Worm (Caenorhabditis elegans): ENCODE results near the gene mdt-20.

mdt-20 gene

DNA sequence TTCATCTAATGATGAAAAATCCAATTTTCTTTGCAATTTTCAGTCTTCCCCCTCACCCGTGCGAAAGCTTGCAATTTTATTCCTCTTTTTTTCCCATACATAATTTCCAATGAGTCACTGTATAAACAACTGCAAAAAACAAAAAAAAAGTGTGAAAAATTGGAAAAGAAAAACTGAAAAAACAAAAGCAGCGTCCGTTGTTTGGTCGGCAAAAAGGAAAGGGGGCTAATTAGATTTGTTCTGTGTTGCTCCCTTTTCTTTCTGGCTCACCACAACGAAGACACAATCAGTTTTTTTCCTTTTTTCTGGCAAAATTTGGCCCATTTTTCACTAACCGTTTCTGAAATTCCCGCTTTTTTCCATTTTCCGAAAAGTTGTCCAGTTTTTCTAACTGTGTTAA, 24.8 kb downstream of the mdt-20 start:
- TF ChIP-seq F26F4.8 (GFP tag; conservative IDR thresholded peaks at IDR 0.05) (no peak), spr-1 (tag; optimal IDR thresholded peaks at IDR 0.05) (no peak), ces-1 (GFP tag; optimal IDR thresholded peaks at IDR 0.05) (peak; percentile 76), nhr-41 (GFP tag; IDR thresholded peaks at IDR 0.05) (no peak), F44E2.7 (GFP tag; IDR thresholded peaks at IDR 0.05) (no peak), ZK337.2 (GFP tag; IDR thresholded peaks at IDR 0.05) (no peak), dmd-8 (GFP tag; IDR thresholded peaks at IDR 0.05) (no peak), nhr-48 (tag; optimal IDR thresholded peaks at IDR 0.05) (no peak), nhr-102 (tag; optimal IDR thresholded peaks at IDR 0.05) (no peak)

DNA sequence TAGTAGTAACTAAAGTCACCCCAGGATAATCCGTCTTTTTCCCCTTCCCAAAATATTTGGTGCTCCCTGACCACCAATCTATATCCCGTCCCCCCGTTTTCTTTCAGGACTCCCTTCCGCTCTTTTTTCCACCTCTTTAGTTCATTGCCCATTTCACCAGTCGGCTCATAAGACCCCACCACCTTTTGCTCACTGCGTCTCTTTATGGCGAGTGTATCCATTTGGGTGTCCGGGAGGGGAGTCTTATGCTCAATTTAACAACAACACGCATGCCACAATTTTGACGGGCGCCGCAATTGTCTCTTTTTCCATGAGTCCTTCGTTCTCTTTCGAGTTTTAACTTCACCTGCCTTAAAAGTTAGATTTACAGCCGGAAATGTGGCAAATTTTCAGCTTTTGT, 25.6 kb downstream of the mdt-20 start:
- peak; percentile 80 for TF ChIP-seq hlh-30 (tag; optimal IDR thresholded peaks at IDR 0.05; ENCODE audit: insufficient read depth)
- TF ChIP-seq mdl-1 (tag; optimal IDR thresholded peaks at IDR 0.05), result peak in 1 of 2 experiments; percentile 9
- no peak for TF ChIP-seq T20F7.1 (GFP tag; optimal IDR thresholded peaks at IDR 0.05)
- TF ChIP-seq aha-1 (tag), result peak; percentile 15
- TF ChIP-seq rbr-2 (tag; optimal IDR thresholded peaks at IDR 0.05), result peak; percentile 19
- TF ChIP-seq mep-1 (tag; optimal IDR thresholded peaks at IDR 0.05), result peak; percentile 30
- TF ChIP-seq mes-2 (tag; optimal IDR thresholded peaks at IDR 0.05; ENCODE audit: poor library complexity, severe bottlenecking), result peak; percentile 25
- TF ChIP-seq nhr-11 (tag; optimal IDR thresholded peaks at IDR 0.05), result peak; percentile 6
- peak in 1 of 2 experiments; percentile 45 for TF ChIP-seq unc-62 (GFP tag; optimal IDR thresholded peaks at IDR 0.05 in 1 of 2)
- no peak for TF ChIP-seq unc-62 (tag; optimal IDR thresholded peaks at IDR 0.05)
- TF ChIP-seq lin-29 (GFP tag; IDR thresholded peaks at IDR 0.05), result no peak

DNA sequence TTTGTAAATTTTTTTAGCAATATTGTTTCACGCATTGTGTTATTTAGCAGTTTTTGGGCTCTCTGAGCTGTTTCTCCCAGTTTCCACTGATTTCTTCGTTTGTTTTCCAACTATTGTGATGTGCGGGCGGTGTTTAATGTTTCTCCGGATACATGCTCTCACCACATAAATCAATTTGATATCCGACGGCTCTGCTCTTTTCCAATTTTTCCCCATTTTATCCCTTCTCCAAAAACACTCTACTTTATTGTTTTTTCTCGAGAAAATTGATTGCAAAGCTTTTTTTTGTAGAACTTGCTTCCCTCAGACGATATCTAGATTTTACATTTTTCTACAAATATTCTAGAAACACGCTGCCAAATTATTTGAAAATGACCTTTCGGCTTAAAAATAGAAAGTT, 27.9 kb downstream of the mdt-20 start:
- TF ChIP-seq ctbp-1 (GFP tag; IDR thresholded peaks at IDR 0.05) (no peak), aha-1 (tag) (peak; percentile 93)

DNA sequence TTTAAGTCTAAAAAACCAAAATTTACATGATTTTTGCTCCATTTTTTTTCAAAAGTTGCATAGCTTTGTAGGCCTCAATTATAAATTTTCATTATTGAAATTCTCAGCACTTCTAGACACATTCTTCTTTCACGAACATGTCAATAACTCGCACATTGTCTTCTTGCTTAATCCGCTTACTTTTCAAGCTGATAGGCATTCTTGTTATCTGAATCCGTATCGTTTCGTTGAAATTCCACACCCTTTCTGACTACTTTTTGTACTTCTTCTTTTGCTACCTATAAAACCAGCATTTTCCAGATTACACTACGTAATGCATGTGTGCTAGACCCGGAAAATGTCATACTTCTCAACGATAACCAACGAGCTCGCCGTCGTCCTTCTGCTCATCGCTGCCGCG, 28.7 kb downstream of the mdt-20 start, which contains the start of gene W09G12.9:
TSS of gene W09G12.9 (plus strand) at position 301 of the 400 bp plus-strand sequence.
- no peak for TF ChIP-seq nhr-76 (tag; optimal IDR thresholded peaks at IDR 0.05)
- no peak for TF ChIP-seq nhr-111 (GFP tag; optimal IDR thresholded peaks at IDR 0.05)
- no peak for TF ChIP-seq daf-19 (GFP tag; conservative IDR thresholded peaks at IDR 0.05)
- peak; percentile 74 for TF ChIP-seq dmd-6 (GFP tag; IDR thresholded peaks at IDR 0.05)
- TF ChIP-seq dpl-1 (GFP tag; optimal IDR thresholded peaks at IDR 0.05), result no peak
- no peak for TF ChIP-seq ceh-32 (tag; optimal IDR thresholded peaks at IDR 0.05; ENCODE audit: poor library complexity)

DNA sequence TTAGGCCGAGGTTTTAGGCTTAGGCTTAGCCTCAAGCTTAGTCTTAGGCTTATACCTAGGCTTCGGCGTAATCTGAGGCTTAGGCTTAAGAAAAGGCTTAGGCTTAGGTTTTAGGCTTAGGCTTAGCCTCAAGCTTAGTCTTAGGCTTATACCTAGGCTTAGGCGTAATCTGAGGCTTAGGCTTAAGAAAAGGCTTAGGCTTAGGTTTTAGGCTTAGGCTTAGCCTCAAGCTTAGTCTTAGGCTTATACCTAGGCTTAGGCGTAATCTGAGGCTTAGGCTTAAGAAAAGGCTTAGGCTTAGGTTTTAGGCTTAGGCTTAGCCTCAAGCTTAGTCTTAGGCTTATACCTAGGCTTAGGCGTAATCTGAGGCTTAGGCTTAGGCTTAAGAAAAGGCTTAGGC, 29.7 kb downstream of the mdt-20 start:
- TF ChIP-seq T26A8.4 (GFP tag; IDR thresholded peaks at IDR 0.05), result 0 out of 2 replicates have a peak, but pooled peaks have one; percentile 24

DNA sequence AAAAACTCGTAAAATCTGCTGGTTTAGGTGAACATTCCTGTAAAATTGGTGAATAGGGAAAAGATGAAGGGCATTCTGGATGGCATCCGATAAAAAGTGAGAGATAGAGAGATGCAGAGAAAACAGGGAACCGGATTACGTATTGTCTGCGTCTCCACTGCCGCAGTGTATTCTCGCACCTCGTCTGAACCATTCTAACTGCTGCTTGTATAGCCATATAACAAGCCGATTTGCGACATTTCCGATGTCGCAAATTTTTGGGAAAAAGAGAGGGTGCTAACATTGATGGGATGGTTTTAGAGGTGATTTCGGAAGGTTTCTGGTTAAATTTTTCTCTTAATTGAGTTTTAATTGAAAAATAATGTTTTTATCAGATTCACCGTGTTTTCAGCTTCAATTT, 33.6 kb downstream of the mdt-20 start, which contains the start of gene W09G12.10:
TSS of gene W09G12.10 (minus strand) at position 121 of the 400 bp plus-strand sequence.
- TF ChIP-seq egl-43 (GFP tag; IDR thresholded peaks at IDR 0.05) (no peak), snpc-1.2 (GFP tag; IDR thresholded peaks at IDR 0.05) (no peak), hlh-11 (tag; optimal IDR thresholded peaks at IDR 0.05) (no peak), R02D3.7 (tag; optimal IDR thresholded peaks at IDR 0.05) (no peak), dmd-6 (GFP tag; IDR thresholded peaks at IDR 0.05) (no peak), zip-11 (GFP tag; IDR thresholded peaks at IDR 0.05) (no peak)

Measured in whole organism, L4 larva.